Worm (Caenorhabditis elegans) whole organism, mixed stage, embryonic: Measurements from ENCODE around the gene col-153.
A peak's percentile ranks its signal among the peaks of the same experiment; 100 is the strongest.

ENCODE experiments used
- elt-1 ChIP-seq: sonication (generic microtip); optimal IDR thresholded peaks from 2 replicates; lab custom pipeline; 2017; ENCODE audit warnings: missing genetic modification characterization, mild to moderate bottlenecking, missing compliant biosample characterization, antibody characterized with exemption, moderate library complexity, borderline replicate concordance; ENCODE audit not compliant: insufficient read depth
- mab-5 ChIP-seq: fragments of 150-350 bp; optimal IDR thresholded peaks from 2 replicates; lab custom pipeline; 2014; ENCODE audit warnings: missing biosample characterization, missing genetic modification characterization
- mls-2 ChIP-seq: sonication (generic microtip); optimal IDR thresholded peaks from 2 replicates; lab custom pipeline; 2016; ENCODE audit warnings: mild to moderate bottlenecking, missing genetic modification characterization, moderate library complexity, missing compliant biosample characterization
- nhr-12 ChIP-seq: fragments of 150-350 bp; optimal IDR thresholded peaks from 2 replicates; lab custom pipeline; 2014; ENCODE audit warnings: missing biosample characterization, missing genetic modification characterization
- nhr-237 ChIP-seq: fragments of 150-350 bp; optimal IDR thresholded peaks from 2 replicates; lab custom pipeline; 2014; ENCODE audit warnings: missing biosample characterization, missing genetic modification characterization
- unc-39 ChIP-seq: fragments of 150-350 bp; optimal IDR thresholded peaks from 2 replicates; lab custom pipeline; 2014; ENCODE audit warnings: missing biosample characterization, missing genetic modification characterization

ce11 chrV:10965501-10965900 is 15.9 kb downstream of the col-153 start, which contains the start of the genes ctf-4 and eef-1G:
- TF ChIP-seq mls-2 (no peak), elt-1 (tag; lab: Kevin White, UChicago) (no peak), unc-39 (no peak), mab-5 (tag; lab: Kevin White, UChicago) (no peak), nhr-237 (peak; percentile 94), nhr-12 (tag; lab: Kevin White, UChicago) (no peak)
